Worm (Caenorhabditis elegans): ENCODE results near the gene F22F7.8.

DNA sequence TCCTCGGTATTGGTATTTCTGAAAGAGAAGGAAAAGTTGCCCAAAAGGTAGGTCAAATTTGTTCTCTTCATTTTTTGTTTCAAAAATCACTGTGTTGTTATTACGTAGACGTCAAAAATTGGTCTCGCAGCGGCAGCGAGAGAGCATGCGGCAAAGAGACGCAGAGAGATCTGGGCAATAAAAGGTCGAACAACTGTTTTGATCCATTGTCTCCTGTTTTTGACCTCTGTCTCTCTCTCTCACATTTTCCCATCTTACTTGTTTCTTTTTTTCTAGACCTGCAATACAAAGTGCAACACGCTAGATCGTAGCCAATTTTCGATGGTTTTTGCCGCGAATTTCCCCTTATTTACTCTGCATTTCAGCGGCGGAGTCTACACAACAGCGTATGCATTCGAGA lies 4.8 kb upstream of the F22F7.8 start:
- TF ChIP-seq F13H6.1 (tag; optimal IDR thresholded peaks at IDR 0.05) (no peak), nhr-77 (tag; optimal IDR thresholded peaks at IDR 0.05) (no peak), ceh-82 (tag; optimal IDR thresholded peaks at IDR 0.05) (no peak), unc-62 (GFP tag; optimal IDR thresholded peaks at IDR 0.05) (no peak), ZK546.5 (tag; optimal IDR thresholded peaks at IDR 0.05) (no peak), nhr-237 (tag; optimal IDR thresholded peaks at IDR 0.05) (no peak), dmd-4 (tag; optimal IDR thresholded peaks at IDR 0.05) (no peak), unc-39 (tag; optimal IDR thresholded peaks at IDR 0.05) (no peak), mdl-1 (tag; optimal IDR thresholded peaks at IDR 0.05) (no peak), snpc-4 (tag; optimal IDR thresholded peaks at IDR 0.05) (no peak), mbf-1 (tag; optimal IDR thresholded peaks at IDR 0.05) (no peak), nhr-11 (tag; optimal IDR thresholded peaks at IDR 0.05) (no peak), lin-39 (tag; optimal IDR thresholded peaks at IDR 0.05) (no peak), nhr-6 (tag; optimal IDR thresholded peaks at IDR 0.05) (no peak)

All from whole organism, L2 larva.